Fruit fly (Drosophila melanogaster) whole organism, embryonic: ENCODE results near the gene CG4009.

Experiments
- B-H2 ChIP-seq: fragments of 200-800 bp; sonication (Bioruptor generic); optimal IDR thresholded peaks from 2 replicates; lab custom pipeline; 2018; ENCODE audit warnings: missing biosample characterization, mild to moderate bottlenecking, missing genetic modification characterization
- Blimp-1 ChIP-seq: fragments of 200-800 bp; sonication (Bioruptor generic); optimal IDR thresholded peaks from 3 replicates; lab custom pipeline; 2018; ENCODE audit warnings: missing biosample characterization, missing genetic modification characterization, mild to moderate bottlenecking, moderate library complexity, missing genetic modification reagents
- BtbVII ChIP-seq: fragments of 200-800 bp; sonication (Bioruptor generic); optimal IDR thresholded peaks from 3 replicates; lab custom pipeline; 2017; ENCODE audit warnings: missing biosample characterization, mild to moderate bottlenecking, missing genetic modification characterization
- CG10543 ChIP-seq: fragments of 200-800 bp; sonication (Bioruptor generic); optimal IDR thresholded peaks from 3 replicates; lab custom pipeline; 2017; ENCODE audit warnings: missing biosample characterization, mild to moderate bottlenecking, missing genetic modification characterization, moderate library complexity
- CG11398 ChIP-seq: fragments of 200-800 bp; sonication (Bioruptor generic); optimal IDR thresholded peaks from 2 replicates; lab custom pipeline; 2016; ENCODE audit warnings: missing biosample characterization, missing genetic modification characterization
- CG13624 ChIP-seq: fragments of 200-800 bp; sonication (Bioruptor generic); optimal IDR thresholded peaks from 2 replicates; lab custom pipeline; 2016; ENCODE audit warnings: missing biosample characterization, missing genetic modification characterization
- CG15479 ChIP-seq: fragments of 200-800 bp; sonication (Bioruptor generic); optimal IDR thresholded peaks from 3 replicates; lab custom pipeline; 2019; ENCODE audit warnings: missing biosample characterization, mild to moderate bottlenecking, missing genetic modification characterization, moderate library complexity
- CG3726 ChIP-seq: fragments of 200-800 bp; sonication (Bioruptor generic); IDR thresholded peaks from 3 replicates; pipeline ENCODE4, ENCODE4 v1.3.6; 2022; ENCODE audit warnings: missing biosample characterization, missing genetic modification characterization
- CG4820 ChIP-seq: fragments of 200-800 bp; sonication (Bioruptor generic); optimal IDR thresholded peaks from 3 replicates; lab custom pipeline; 2016; ENCODE audit warnings: missing biosample characterization, missing genetic modification characterization
- CG5180 ChIP-seq: fragments of 200-800 bp; sonication (Bioruptor generic); optimal IDR thresholded peaks from 3 replicates; lab custom pipeline; 2017; ENCODE audit warnings: missing biosample characterization, missing genetic modification characterization, mild to moderate bottlenecking, moderate library complexity, missing genetic modification reagents
- CG6683 ChIP-seq: fragments of 200-800 bp; sonication (Bioruptor generic); optimal IDR thresholded peaks from 2 replicates; lab custom pipeline; 2017; ENCODE audit warnings: missing biosample characterization, mild to moderate bottlenecking, missing genetic modification characterization, missing genetic modification reagents
- CG7372 ChIP-seq: fragments of 200-800 bp; sonication (Bioruptor generic); IDR thresholded peaks from 2 replicates; pipeline ENCODE4 v1.3.6; 2022; ENCODE audit warnings: missing biosample characterization, missing genetic modification characterization
- Dad ChIP-seq: fragments of 200-800 bp; sonication (Bioruptor generic); optimal IDR thresholded peaks from 3 replicates; lab custom pipeline; 2016; ENCODE audit warnings: missing biosample characterization, missing genetic modification characterization
- Dbx ChIP-seq: fragments of 200-800 bp; sonication (Bioruptor generic); IDR thresholded peaks from 3 replicates; pipeline ENCODE4 v1.3.6; 2022; ENCODE audit warnings: missing biosample characterization, missing genetic modification characterization
- Elba2 ChIP-seq: fragments of 200-800 bp; sonication (Bioruptor generic); optimal IDR thresholded peaks from 3 replicates; lab custom pipeline; 2016; ENCODE audit warnings: missing biosample characterization, missing genetic modification characterization
- Ets65A ChIP-seq: fragments of 200-800 bp; sonication (Bioruptor generic); peaks from one replicate; lab custom pipeline; 2016; ENCODE audit warnings: missing biosample characterization, missing genetic modification characterization
- GATAe ChIP-seq: fragments of 200-800 bp; sonication (Bioruptor generic); conservative IDR thresholded peaks from 2 replicates; pipeline ENCODE4 v1.3.6; 2022; ENCODE audit warnings: missing biosample characterization, missing genetic modification characterization
- Jarid2 ChIP-seq: fragments of 200-800 bp; sonication (Bioruptor generic); optimal IDR thresholded peaks from 3 replicates; lab custom pipeline; 2017; ENCODE audit warnings: mild to moderate bottlenecking, missing biosample characterization, missing genetic modification reagents, missing genetic modification characterization
- MBD-R2 ChIP-seq: fragments of 200-800 bp; sonication (Bioruptor generic); IDR thresholded peaks from 2 replicates; pipeline ENCODE4 v1.3.6; 2022; ENCODE audit warnings: missing biosample characterization, missing genetic modification characterization
- NC2α ChIP-seq: fragments of 200-800 bp; sonication (Bioruptor generic); optimal IDR thresholded peaks from 2 replicates; lab custom pipeline; 2016; ENCODE audit warnings: missing biosample characterization, missing genetic modification characterization
- Neu2 ChIP-seq: fragments of 200-800 bp; sonication (Bioruptor generic); optimal IDR thresholded peaks from 3 replicates; lab custom pipeline; 2016; ENCODE audit warnings: missing biosample characterization, missing genetic modification characterization, borderline replicate concordance
- Poxn ChIP-seq: fragments of 200-800 bp; sonication (Bioruptor generic); IDR thresholded peaks from 2 replicates; pipeline ENCODE4 v1.3.6; 2022; ENCODE audit warnings: missing biosample characterization, missing genetic modification characterization
- Rfx ChIP-seq: fragments of 200-800 bp; sonication (Bioruptor generic); IDR thresholded peaks from 2 replicates; pipeline ENCODE4 v1.3.6; 2022; ENCODE audit warnings: missing biosample characterization, missing genetic modification characterization
- ab ChIP-seq: fragments of 200-800 bp; sonication (Bioruptor generic); optimal IDR thresholded peaks from 2 replicates; lab custom pipeline; 2016; ENCODE audit warnings: missing biosample characterization, missing genetic modification characterization
- ac ChIP-seq: fragments of 200-800 bp; sonication (Bioruptor generic); optimal IDR thresholded peaks from 3 replicates; lab custom pipeline; 2017; ENCODE audit warnings: missing biosample characterization, mild to moderate bottlenecking, missing genetic modification characterization
- bcd ChIP-seq: fragments of 200-800 bp; sonication (Bioruptor generic); optimal IDR thresholded peaks from 2 replicates; lab custom pipeline; 2017; ENCODE audit warnings: missing biosample characterization, mild to moderate bottlenecking, missing genetic modification characterization
- bowl ChIP-seq: fragments of 200-800 bp; sonication (Bioruptor generic); IDR thresholded peaks from 2 replicates; pipeline ENCODE4 v1.3.6; 2022; ENCODE audit warnings: missing biosample characterization, missing genetic modification characterization
- chn ChIP-seq: fragments of 200-800 bp; sonication (Bioruptor generic); optimal IDR thresholded peaks from 2 replicates; lab custom pipeline; 2016; ENCODE audit warnings: missing biosample characterization, missing genetic modification characterization
- corto ChIP-seq: fragments of 200-800 bp; sonication (Bioruptor generic); optimal IDR thresholded peaks from 2 replicates; lab custom pipeline; 2016; ENCODE audit warnings: missing biosample characterization, mild to moderate bottlenecking, missing genetic modification characterization, moderate library complexity
- ewg ChIP-seq: fragments of 200-800 bp; sonication (Bioruptor generic); optimal IDR thresholded peaks from 3 replicates; lab custom pipeline; 2017; ENCODE audit warnings: mild to moderate bottlenecking, missing biosample characterization, missing genetic modification reagents, missing genetic modification characterization
- ftz-f1 ChIP-seq: fragments of 200-800 bp; sonication (Bioruptor generic); optimal IDR thresholded peaks from 2 replicates; lab custom pipeline; 2016; ENCODE audit warnings: missing biosample characterization, missing genetic modification characterization
- gfzf ChIP-seq: fragments of 200-800 bp; sonication (Bioruptor generic); optimal IDR thresholded peaks from 2 replicates; lab custom pipeline; 2016; ENCODE audit warnings: missing biosample characterization, mild to moderate bottlenecking, missing genetic modification characterization, moderate library complexity
- grn ChIP-seq: fragments of 200-800 bp; sonication (Bioruptor generic); optimal IDR thresholded peaks from 3 replicates; lab custom pipeline; 2017; ENCODE audit warnings: missing biosample characterization, missing genetic modification characterization
- mam ChIP-seq: fragments of 200-800 bp; sonication (Bioruptor generic); optimal IDR thresholded peaks from 3 replicates; lab custom pipeline; 2016; ENCODE audit warnings: missing biosample characterization, missing genetic modification characterization
- mirr ChIP-seq: fragments of 200-800 bp; sonication (Bioruptor generic); optimal IDR thresholded peaks from 3 replicates; lab custom pipeline; 2018; ENCODE audit warnings: missing biosample characterization, mild to moderate bottlenecking, missing genetic modification characterization
- oc ChIP-seq: fragments of 200-800 bp; sonication (Bioruptor generic); optimal IDR thresholded peaks from 2 replicates; lab custom pipeline; 2018; ENCODE audit warnings: missing biosample characterization, mild to moderate bottlenecking, missing genetic modification characterization, moderate library complexity
- onecut ChIP-seq: fragments of 200-800 bp; sonication (Bioruptor generic); IDR thresholded peaks from 2 replicates; pipeline ENCODE4 v1.3.6; 2022; ENCODE audit warnings: missing biosample characterization, missing genetic modification characterization
- pros ChIP-seq: fragments of 200-800 bp; sonication (Bioruptor generic); optimal IDR thresholded peaks from 3 replicates; lab custom pipeline; 2019; ENCODE audit warnings: missing biosample characterization, mild to moderate bottlenecking, missing genetic modification characterization, moderate library complexity
- sug ChIP-seq: fragments of 200-800 bp; optimal IDR thresholded peaks from 2 replicates; lab custom pipeline; 2019; ENCODE audit warnings: missing biosample characterization, mild to moderate bottlenecking, missing genetic modification characterization, moderate library complexity
- tgo ChIP-seq: fragments of 200-800 bp; sonication (Bioruptor generic); IDR thresholded peaks from 3 replicates; pipeline ENCODE4 v1.3.6; 2022; ENCODE audit warnings: missing biosample characterization, missing genetic modification characterization

Gene CG4009

DNA sequence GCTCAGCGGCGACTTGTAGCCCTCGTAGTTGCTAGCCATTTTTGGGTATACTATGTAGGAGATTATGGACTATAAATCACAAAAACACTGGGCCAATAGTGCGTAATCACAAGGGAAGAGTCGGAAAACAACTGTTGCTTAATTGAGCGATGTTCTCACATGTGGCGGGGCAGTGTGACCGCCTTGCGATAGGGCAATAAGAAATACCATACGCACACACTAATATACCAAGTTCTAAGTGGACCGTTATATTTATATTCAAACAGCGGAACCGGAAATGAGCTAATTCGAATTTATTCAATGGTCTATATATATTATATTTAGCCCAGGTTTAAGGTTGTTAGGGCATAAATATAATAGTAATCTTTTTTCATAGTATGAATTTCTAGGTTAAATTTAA is 14.9 kb downstream of the CG4009 start, which contains the start of gene Adsl (continued):
- TF ChIP-seq ac (GFP tag; lab: Kevin White, UChicago) (peak; percentile 73), Neu2 (no peak), GATAe (GFP tag; lab: Robert Waterston, UW) (no peak), CG10543 (GFP tag; lab: Kevin White, UChicago) (no peak), NC2α (GFP tag; lab: Kevin White, UChicago) (no peak)
- TF ChIP-seq, all 482 proteins: peak for 206

DNA sequence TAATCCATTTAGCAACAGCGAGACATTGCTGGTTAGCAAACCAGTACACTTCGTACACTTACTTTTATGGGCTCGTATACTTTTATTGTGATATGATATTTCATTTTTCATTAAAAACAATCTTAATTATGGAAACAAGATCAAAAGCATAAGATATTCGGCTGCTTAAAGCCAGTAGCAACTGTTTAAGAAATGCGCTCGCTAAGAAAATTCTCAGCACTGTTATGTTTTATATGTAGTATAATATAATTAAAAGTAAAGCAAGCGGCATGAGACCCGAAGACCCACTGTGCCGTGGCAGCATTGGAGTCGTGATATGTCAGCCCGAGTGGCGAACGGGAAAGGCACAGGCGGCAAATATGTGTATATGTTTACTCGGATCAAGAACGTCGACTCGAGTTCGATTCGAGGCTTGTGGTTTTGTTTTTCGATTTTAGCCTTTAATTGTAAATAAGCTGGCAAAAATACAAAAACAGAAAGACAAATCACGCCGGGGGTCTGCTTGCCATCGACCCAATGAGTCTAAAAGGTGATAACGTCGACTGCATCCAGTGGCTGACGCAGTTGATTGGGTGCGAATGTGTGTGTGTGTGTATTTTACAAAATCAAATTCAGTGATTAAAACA is 16.8 kb downstream of the CG4009 start:
- TF ChIP-seq Ets65A (GFP tag; lab: Kevin White, UChicago), result peak; percentile 55
- TF ChIP-seq ab, result no peak
- TF ChIP-seq Poxn (GFP tag; lab: Robert Waterston, UW), result no peak

DNA sequence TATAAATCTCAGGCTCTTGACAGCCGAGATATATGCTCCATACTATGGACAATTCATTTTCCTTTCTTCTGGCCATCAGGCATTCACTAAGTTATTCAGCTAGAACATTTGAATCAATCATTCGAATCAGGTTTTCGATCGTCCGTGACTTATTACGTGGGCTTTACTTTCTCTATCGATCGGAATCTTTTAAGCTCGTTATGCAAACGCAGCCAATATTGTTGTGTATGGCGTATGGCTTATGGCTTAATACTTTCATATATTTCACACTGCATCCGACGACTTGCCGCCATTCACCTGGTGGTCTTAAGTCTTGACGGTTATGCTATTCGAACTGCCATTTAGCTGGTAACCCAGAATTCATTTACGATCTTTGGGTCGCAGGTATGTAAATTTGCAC is 19.7 kb downstream of the CG4009 start:
- no peak for TF ChIP-seq CG3726 (GFP tag; lab: Robert Waterston, UW)
- TF ChIP-seq BtbVII (GFP tag; lab: Kevin White, UChicago), result no peak
- no peak for TF ChIP-seq Ets65A (GFP tag; lab: Kevin White, UChicago)
- TF ChIP-seq tgo (GFP tag; lab: Robert Waterston, UW), result no peak
- TF ChIP-seq CG6683 (GFP tag; lab: Kevin White, UChicago), result no peak
- TF ChIP-seq ftz-f1 (GFP tag; lab: Kevin White, UChicago), result no peak
- no peak for TF ChIP-seq chn (GFP tag; lab: Kevin White, UChicago)
- peak; percentile 37 for TF ChIP-seq onecut (GFP tag; lab: Robert Waterston, UW)
- no peak for TF ChIP-seq corto (GFP tag; lab: Kevin White, UChicago)
- TF ChIP-seq oc (tag; lab: Kevin White, UChicago), result peak; percentile 71
- peak; percentile 64 for TF ChIP-seq Blimp-1 (GFP tag; lab: Kevin White, UChicago)

DNA sequence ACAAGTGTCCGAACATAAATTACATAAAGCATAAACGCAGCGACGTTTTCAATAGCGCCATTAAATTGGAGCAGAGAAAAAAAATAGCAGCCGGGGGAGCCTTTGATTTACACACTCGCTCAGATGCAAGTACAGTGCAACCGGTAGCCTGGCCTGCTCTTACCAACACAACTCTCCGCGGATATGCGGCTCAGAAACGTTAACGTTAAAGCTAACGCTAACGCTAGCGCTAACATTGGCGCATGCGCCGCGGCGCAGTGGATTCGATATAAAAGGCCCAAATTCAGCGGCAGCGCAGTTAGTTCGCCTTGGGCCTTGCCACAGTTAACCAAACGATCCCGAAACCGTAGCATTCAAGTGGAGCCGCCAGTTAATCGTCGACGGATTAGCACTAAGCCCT is 21.6 kb downstream of the CG4009 start, which contains the start of gene Pxd:
Gene Pxd, plus strand, starts transcription at position 301 of the 400 bp plus-strand sequence.
- no peak for TF ChIP-seq mam (GFP tag; lab: Kevin White, UChicago)
- peak; percentile 8 for TF ChIP-seq ewg (GFP tag; lab: Kevin White, UChicago)

dm6 chr3R:17008675-17009022 is 27.2 kb downstream of the CG4009 start:
- TF ChIP-seq CG4820 (GFP tag; lab: Kevin White, UChicago) (no peak), GATAe (GFP tag; lab: Robert Waterston, UW) (0 out of 2 replicates have a peak, but pooled peaks have one; percentile 13), grn (GFP tag; lab: Kevin White, UChicago) (peak; percentile 53), Elba2 (GFP tag; lab: Kevin White, UChicago) (peak; percentile 65), mirr (GFP tag; lab: Kevin White, UChicago) (peak; percentile 93)

DNA sequence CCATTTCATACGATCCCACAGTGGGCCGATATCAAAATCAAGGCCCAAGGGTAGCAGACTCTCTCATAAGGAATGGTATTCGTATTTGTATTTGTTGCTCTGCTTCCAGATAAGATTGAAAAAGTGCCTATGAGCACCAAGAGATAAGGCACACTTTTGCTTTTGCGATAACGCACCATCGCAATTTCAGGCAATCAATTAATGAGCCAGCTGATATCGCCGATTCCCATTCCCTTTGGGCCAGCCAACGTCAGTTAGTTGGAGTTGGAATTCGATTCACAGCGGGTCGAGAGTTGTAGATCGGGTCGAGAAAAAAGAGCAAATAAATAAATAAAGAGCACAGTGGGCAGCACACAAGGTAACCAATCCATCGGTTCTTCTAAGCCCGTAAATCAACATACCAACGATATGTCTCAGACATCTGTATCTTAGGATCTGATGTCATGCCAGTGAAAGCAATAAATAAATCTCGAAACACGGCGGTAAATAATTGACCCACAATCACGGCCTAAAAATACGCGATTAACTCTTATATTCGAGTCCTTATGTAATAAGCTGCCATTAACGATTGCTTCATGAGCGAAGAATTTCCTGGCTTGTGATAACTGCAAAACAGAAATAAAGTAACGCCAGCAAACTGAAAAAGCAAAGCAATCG is 27.7 kb downstream of the CG4009 start, which contains the start of gene CG8907:
Gene CG8907, plus strand, starts transcription at position 252 of the 657 bp plus-strand sequence.
- TF ChIP-seq BtbVII (GFP tag; lab: Kevin White, UChicago), result peak; percentile 20
- no peak for TF ChIP-seq CG7372 (GFP tag; lab: Robert Waterston, UW)
- peak; percentile 27; the same call in 1 of the 3 replicates for TF ChIP-seq Dbx (GFP tag; lab: Robert Waterston, UW)
- peak; percentile 92 for TF ChIP-seq CG15479
- no peak for TF ChIP-seq bowl (GFP tag; lab: Robert Waterston, UW)
- TF ChIP-seq CG5180 (GFP tag; lab: Kevin White, UChicago), result no peak
- peak; percentile 9 for TF ChIP-seq B-H2
- TF ChIP-seq MBD-R2, result peak; percentile 12; the same call in 1 of the 2 replicates
- TF ChIP-seq pros (GFP tag; lab: Kevin White, UChicago), result no peak
- TF ChIP-seq Dad, result no peak
- no peak for TF ChIP-seq bcd (GFP tag; lab: Kevin White, UChicago)
- TF ChIP-seq CG11398 (GFP tag; lab: Kevin White, UChicago), result no peak
- no peak for TF ChIP-seq gfzf (GFP tag; lab: Kevin White, UChicago)
- TF ChIP-seq Rfx (GFP tag; lab: Robert Waterston, UW), result peak; percentile 15; the same call in 1 of the 2 replicates
- TF ChIP-seq CG13624 (GFP tag; lab: Kevin White, UChicago), result no peak
- TF ChIP-seq Jarid2, result no peak
- peak; percentile 65 for TF ChIP-seq mirr (GFP tag; lab: Kevin White, UChicago)
- peak; percentile 68 for TF ChIP-seq sug
